Worm (Caenorhabditis elegans) whole organism, mixed stage, embryonic: ENCODE data around the gene F57G12.1.

Experiments
- blmp-1 ChIP-seq: fragments of 150-350 bp; optimal IDR thresholded peaks from 2 replicates; lab custom pipeline; 2014; ENCODE audit warnings: missing biosample characterization, missing genetic modification characterization
- ces-1 ChIP-seq: fragments of 150-350 bp; optimal IDR thresholded peaks from 2 replicates; lab custom pipeline; 2014; ENCODE audit warnings: missing biosample characterization, missing genetic modification reagents, missing genetic modification characterization
- lin-13 ChIP-seq: fragments of 150-350 bp; optimal IDR thresholded peaks from 2 replicates; lab custom pipeline; 2014; ENCODE audit warnings: missing biosample characterization, missing genetic modification characterization
- lsy-2 ChIP-seq: fragments of 150-350 bp; optimal IDR thresholded peaks from 2 replicates; lab custom pipeline; 2014; ENCODE audit warnings: missing biosample characterization, missing genetic modification characterization
- mep-1 ChIP-seq: fragments of 150-350 bp; optimal IDR thresholded peaks from 2 replicates; lab custom pipeline; 2017; ENCODE audit warnings: missing biosample characterization, missing genetic modification reagents, missing genetic modification characterization, inconsistent platforms
- nhr-2 ChIP-seq: fragments of 150-350 bp; optimal IDR thresholded peaks from 2 replicates; lab custom pipeline; 2014; ENCODE audit warnings: missing biosample characterization, missing genetic modification characterization
- nhr-28 ChIP-seq: fragments of 150-350 bp; optimal IDR thresholded peaks from 2 replicates; lab custom pipeline; 2014; ENCODE audit warnings: missing biosample characterization, missing genetic modification characterization
- pha-4 ChIP-seq: fragments of 150-350 bp; optimal IDR thresholded peaks from 2 replicates; lab custom pipeline; 2018; ENCODE audit warnings: missing biosample characterization, missing genetic modification reagents, missing genetic modification characterization
- snpc-4 ChIP-seq: fragments of 150-350 bp; optimal IDR thresholded peaks from 2 replicates; lab custom pipeline; 2014; ENCODE audit warnings: missing biosample characterization, missing genetic modification characterization
- sptf-1 ChIP-seq: sonication (generic microtip); optimal IDR thresholded peaks from 2 replicates; lab custom pipeline; 2017; ENCODE audit warnings: mild to moderate bottlenecking, missing genetic modification characterization, moderate library complexity, missing compliant biosample characterization
- tbx-8 ChIP-seq: fragments of 200-800 bp; sonication (Bioruptor generic); optimal IDR thresholded peaks from 2 replicates; lab custom pipeline; 2018; ENCODE audit warnings: mild to moderate bottlenecking, missing genetic modification characterization, moderate library complexity, missing compliant biosample characterization
- unc-62 ChIP-seq: fragments of 150-350 bp; optimal IDR thresholded peaks from 2 replicates; lab custom pipeline; 2014; ENCODE audit warnings: missing biosample characterization, missing genetic modification reagents, missing genetic modification characterization
- zip-8 ChIP-seq: fragments of 150-350 bp; optimal IDR thresholded peaks from 2 replicates; lab custom pipeline; 2014; ENCODE audit warnings: missing biosample characterization, missing genetic modification characterization
- ztf-11 ChIP-seq: fragments of 150-350 bp; optimal IDR thresholded peaks from 2 replicates; lab custom pipeline; 2014; ENCODE audit warnings: missing biosample characterization, missing genetic modification characterization

The F57G12.1 gene

DNA sequence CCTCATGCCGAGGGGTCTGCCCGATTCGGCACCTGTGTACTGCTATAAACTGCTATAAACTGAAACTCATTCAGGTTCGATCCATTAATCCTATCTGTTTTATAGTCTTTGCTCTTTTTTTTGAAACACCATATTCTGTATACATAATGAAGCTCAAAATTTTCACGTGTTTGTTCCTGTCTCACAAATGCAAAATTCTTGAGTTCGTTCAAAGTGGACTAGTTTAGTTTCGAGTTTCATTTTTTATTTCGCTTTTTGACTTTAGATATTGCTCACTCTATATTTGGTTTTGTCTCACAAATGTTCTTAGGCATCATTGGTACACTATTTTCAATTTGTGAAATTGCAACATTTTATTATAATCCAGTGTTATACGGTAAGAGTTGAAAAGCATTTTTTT, 50.2 kb downstream of the F57G12.1 start, which contains the start of gene lgc-17:
TSS of gene lgc-17 (plus strand) at position 301 of the 400 bp plus-strand sequence.
- TF ChIP-seq zip-8 (tag; lab: Kevin White, UChicago) (no peak), nhr-28 (no peak), lin-13 (no peak), pha-4 (tag; lab: Kevin White, UChicago) (no peak), mep-1 (no peak), tbx-8 (GFP tag; lab: Kevin White, UChicago) (no peak), unc-62 (GFP tag; lab: Kevin White, UChicago) (no peak), ces-1 (GFP tag; lab: Kevin White, UChicago) (no peak), nhr-2 (tag; lab: Kevin White, UChicago) (no peak), ztf-11 (tag; lab: Kevin White, UChicago) (no peak), sptf-1 (tag; lab: Kevin White, UChicago) (no peak), snpc-4 (tag; lab: Kevin White, UChicago) (no peak), lsy-2 (tag; lab: Kevin White, UChicago) (no peak), blmp-1 (no peak)
